Worm (Caenorhabditis elegans): ENCODE measurements around the gene Y32G9A.3.

ce11 chrV:1886997-1887396 lies 24.2 kb upstream of the Y32G9A.3 start:
- TF ChIP-seq ztf-4 (tag; optimal IDR thresholded peaks at IDR 0.05) (no peak), elt-2 (tag; optimal IDR thresholded peaks at IDR 0.05) (no peak), isw-1 (GFP tag; IDR thresholded peaks at IDR 0.05) (no peak), nhr-76 (tag; optimal IDR thresholded peaks at IDR 0.05) (no peak), nhr-12 (tag; optimal IDR thresholded peaks at IDR 0.05) (no peak), unc-86 (tag; optimal IDR thresholded peaks at IDR 0.05) (no peak), ama-1 (optimal IDR thresholded peaks at IDR 0.05) (no peak), fos-1 (tag; optimal IDR thresholded peaks at IDR 0.05) (no peak), ceh-82 (tag; optimal IDR thresholded peaks at IDR 0.05) (no peak), nhr-47 (tag; optimal IDR thresholded peaks at IDR 0.05) (no peak)

Measured in whole organism, L1 larva.